Worm (Caenorhabditis elegans): ENCODE measurements around the gene mtcu-2.

DNA sequence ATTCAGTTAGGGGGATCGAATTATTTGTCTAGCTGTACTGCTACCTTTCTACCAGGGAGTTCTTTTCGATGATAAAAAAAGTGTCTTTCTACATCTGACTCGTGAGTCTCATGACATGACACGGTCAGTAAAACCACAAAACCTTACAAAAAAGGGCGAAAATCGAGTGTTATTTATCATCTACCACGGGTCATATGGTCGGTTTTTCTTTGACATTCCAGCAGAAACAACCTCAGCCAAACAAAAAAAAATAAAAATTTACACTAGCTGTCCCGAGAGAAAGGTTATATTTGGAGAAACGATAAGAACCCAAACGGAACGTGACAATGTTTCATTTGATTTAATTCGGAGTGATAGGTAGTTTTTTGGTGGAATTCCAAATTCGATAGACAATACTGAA is 13.3 kb downstream of the mtcu-2 start:
- TF ChIP-seq ama-1 (optimal IDR thresholded peaks at IDR 0.05) (no peak), nhr-11 (tag; optimal IDR thresholded peaks at IDR 0.05) (no peak), jun-1 (tag; optimal IDR thresholded peaks at IDR 0.05) (no peak), elt-1 (tag; optimal IDR thresholded peaks at IDR 0.05) (no peak), eor-1 (tag; optimal IDR thresholded peaks at IDR 0.05) (no peak), nhr-25 (tag; optimal IDR thresholded peaks at IDR 0.05) (no peak), nhr-76 (tag; optimal IDR thresholded peaks at IDR 0.05) (no peak), mml-1 (tag; optimal IDR thresholded peaks at IDR 0.05) (no peak), ZK546.5 (tag; optimal IDR thresholded peaks at IDR 0.05) (no peak), nhr-12 (tag; optimal IDR thresholded peaks at IDR 0.05) (no peak), unc-62 (GFP tag; optimal IDR thresholded peaks at IDR 0.05) (no peak), daf-12 (tag; optimal IDR thresholded peaks at IDR 0.05) (no peak)
